Worm (Caenorhabditis elegans) whole organism, L4/young adult: Measurements from ENCODE around the gene ZK666.2.

ENCODE experiments used
- W03F9.2 ChIP-seq: fragments of 150-350 bp; optimal IDR thresholded peaks from 2 replicates; lab custom pipeline; 2014; ENCODE audit warnings: missing biosample characterization, missing genetic modification characterization
- dao-5 ChIP-seq: sonication (generic microtip); optimal IDR thresholded peaks from 2 replicates; lab custom pipeline; 2016; ENCODE audit warnings: missing genotype, missing genetic modification characterization, moderate library complexity, missing compliant biosample characterization
- him-1 ChIP-seq: sonication (generic microtip); optimal IDR thresholded peaks from 2 replicates; lab custom pipeline; 2016; ENCODE audit warnings: missing genotype, missing genetic modification reagents, missing genetic modification characterization, missing compliant biosample characterization

DNA sequence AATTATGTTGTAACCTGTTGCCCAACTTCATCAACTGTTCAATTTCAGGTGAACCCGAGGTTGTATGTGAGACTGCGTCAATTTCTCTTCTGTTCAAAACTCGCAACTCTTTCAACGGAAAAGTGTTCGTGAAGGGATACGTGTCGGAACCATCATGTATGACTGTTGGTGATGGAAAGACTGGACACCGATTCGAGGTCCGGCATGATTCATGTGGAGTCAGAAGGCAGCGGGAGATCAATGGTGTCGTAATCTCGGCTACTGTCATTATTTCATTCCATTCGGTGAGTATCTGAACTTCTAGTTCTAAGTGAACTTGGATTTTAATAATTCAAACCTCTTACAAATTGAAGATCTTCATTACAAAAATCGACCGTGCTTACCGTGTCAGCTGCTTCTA lies 33.9 kb downstream of the ZK666.2 start:
- TF ChIP-seq him-1 (tag; lab: Kevin White, UChicago) (no peak), dao-5 (tag; lab: Kevin White, UChicago) (no peak), W03F9.2 (no peak)
